Worm (Caenorhabditis elegans) whole organism, L1 larva: ENCODE measurements around the gene rhi-1.

ENCODE experiments used
- C34B4.2 ChIP-seq: sonication (generic microtip); optimal IDR thresholded peaks from 2 replicates; lab custom pipeline; 2017; ENCODE audit warnings: mild to moderate bottlenecking, missing genetic modification characterization, missing compliant biosample characterization
- alr-1 ChIP-seq: fragments of 200-800 bp; sonication (Bioruptor generic); optimal IDR thresholded peaks from 2 replicates; lab custom pipeline; 2018; ENCODE audit warnings: borderline replicate concordance, mild to moderate bottlenecking, missing genetic modification characterization, missing compliant biosample characterization
- blmp-1 ChIP-seq: fragments of 150-350 bp; optimal IDR thresholded peaks from 2 replicates; lab custom pipeline; 2014; ENCODE audit warnings: missing biosample characterization, missing genetic modification characterization
- ceh-82 ChIP-seq, 3 experiments: fragments of 150-350 bp in 1 of 3; sonication (generic microtip) in 2 of 3; optimal IDR thresholded peaks; 2 replicates each; lab custom pipeline; 2014 to 2017; ENCODE audit warnings: missing biosample characterization in 3 of 3, missing genetic modification characterization in 3 of 3
- dsc-1 ChIP-seq: sonication (generic microtip); optimal IDR thresholded peaks from 2 replicates; lab custom pipeline; 2016; ENCODE audit warnings: mild to moderate bottlenecking, missing genetic modification characterization, missing compliant biosample characterization
- efl-1 ChIP-seq, 4 experiments: fragments of 150-350 bp; optimal IDR thresholded peaks in 3 of 4; peaks in 1 of 4; 1 replicate in 1 of 4; 2 replicates in 3 of 4; lab custom pipeline; 2014; ENCODE audit warnings: missing biosample characterization in 2 of 4, missing genetic modification characterization in 2 of 4, missing genetic modification reagents in 2 of 4
- elt-2 ChIP-seq: sonication (generic microtip); optimal IDR thresholded peaks from 2 replicates; lab custom pipeline; 2016; ENCODE audit warnings: missing genetic modification characterization, mild to moderate bottlenecking, inconsistent platforms, missing compliant biosample characterization, missing genetic modification reagents
- fkh-10 ChIP-seq: sonication (generic microtip); optimal IDR thresholded peaks from 2 replicates; lab custom pipeline; 2017; ENCODE audit warnings: missing biosample characterization, missing genetic modification reagents, missing genetic modification characterization
- fkh-4 ChIP-seq: sonication (generic microtip); optimal IDR thresholded peaks from 2 replicates; lab custom pipeline; 2016; ENCODE audit warnings: missing compliant biosample characterization, missing genetic modification characterization, borderline replicate concordance
- fkh-8 ChIP-seq: sonication (generic microtip); optimal IDR thresholded peaks from 2 replicates; lab custom pipeline; 2016; ENCODE audit warnings: mild to moderate bottlenecking, missing genetic modification characterization, missing compliant biosample characterization
- grh-1 ChIP-seq: fragments of 200-800 bp; sonication (Bioruptor generic); IDR thresholded peaks from 2 replicates; pipeline ENCODE4 v1.3.6; 2022; ENCODE audit warnings: missing genetic modification reagents, missing genetic modification characterization, missing compliant biosample characterization
- hlh-17 ChIP-seq: fragments of 200-800 bp; sonication (Bioruptor generic); optimal IDR thresholded peaks from 2 replicates; lab custom pipeline; 2018; ENCODE audit warnings: missing genetic modification characterization, mild to moderate bottlenecking, missing compliant biosample characterization, moderate library complexity, borderline replicate concordance
- isw-1 ChIP-seq: fragments of 200-800 bp; sonication (Bioruptor generic); IDR thresholded peaks from 2 replicates; pipeline ENCODE4 v1.3.6; 2022; ENCODE audit warnings: missing genetic modification characterization, missing compliant biosample characterization
- lin-14 ChIP-seq: fragments of 200-800 bp; sonication (Bioruptor generic); optimal IDR thresholded peaks from 2 replicates; lab custom pipeline; 2018; ENCODE audit warnings: mild to moderate bottlenecking, missing genetic modification characterization, moderate library complexity, missing compliant biosample characterization
- lin-35 ChIP-seq, 2 experiments: fragments of 150-350 bp; optimal IDR thresholded peaks; 2 replicates each; lab custom pipeline; 2014; ENCODE audit warnings: missing biosample characterization in 2 of 2, missing genetic modification characterization in 2 of 2, missing genetic modification reagents in 2 of 2
- lsy-2 ChIP-seq, 2 experiments: fragments of 150-350 bp; optimal IDR thresholded peaks; 2 replicates each; lab custom pipeline; 2014; ENCODE audit warnings: missing biosample characterization in 2 of 2, missing genetic modification characterization in 2 of 2
- mdl-1 ChIP-seq, 2 experiments: fragments of 150-350 bp; optimal IDR thresholded peaks; 2 replicates each; lab custom pipeline; 2014 to 2017; ENCODE audit warnings: missing biosample characterization in 2 of 2, missing genetic modification characterization in 2 of 2, inconsistent platforms in 1 of 2
- nhr-11 ChIP-seq: fragments of 150-350 bp; optimal IDR thresholded peaks from 2 replicates; lab custom pipeline; 2014; ENCODE audit warnings: missing biosample characterization, missing genetic modification characterization
- nhr-12 ChIP-seq: sonication (generic microtip); optimal IDR thresholded peaks from 2 replicates; lab custom pipeline; 2017; ENCODE audit warnings: missing biosample characterization, missing genetic modification characterization
- nhr-19 ChIP-seq: fragments of 200-800 bp; sonication (Bioruptor generic); conservative IDR thresholded peaks from 2 replicates; pipeline ENCODE4 v1.3.6; 2022; ENCODE audit warnings: missing genetic modification characterization, missing compliant biosample characterization
- nhr-71 ChIP-seq: sonication (generic microtip); optimal IDR thresholded peaks from 2 replicates; lab custom pipeline; 2016; ENCODE audit warnings: mild to moderate bottlenecking, missing genetic modification characterization, moderate library complexity, missing compliant biosample characterization
- nhr-76 ChIP-seq: sonication (generic microtip); optimal IDR thresholded peaks from 2 replicates; lab custom pipeline; 2017; ENCODE audit warnings: missing biosample characterization, missing genetic modification characterization
- nhr-85 ChIP-seq: sonication (generic microtip); peaks from one replicate; lab custom pipeline; 2016; ENCODE audit warnings: missing genetic modification characterization, inconsistent platforms, missing compliant biosample characterization
- snpc-4 ChIP-seq: fragments of 150-350 bp; optimal IDR thresholded peaks from 2 replicates; lab custom pipeline; 2014; ENCODE audit warnings: missing biosample characterization, missing genetic modification characterization
- snu-23 ChIP-seq: sonication (generic microtip); optimal IDR thresholded peaks from 2 replicates; lab custom pipeline; 2016; ENCODE audit warnings: missing genetic modification characterization, missing compliant biosample characterization
- sptf-1 ChIP-seq: fragments of 150-350 bp; optimal IDR thresholded peaks from 2 replicates; lab custom pipeline; 2014; ENCODE audit warnings: missing biosample characterization, missing genetic modification characterization
- unc-30 ChIP-seq: sonication (generic microtip); optimal IDR thresholded peaks from 2 replicates; lab custom pipeline; 2017; ENCODE audit warnings: missing biosample characterization, missing genetic modification characterization

The rhi-1 gene

ce11 chrX:4553033-4553432, 44.7 kb downstream of the rhi-1 start:
- TF ChIP-seq nhr-12 (tag; lab: Kevin White, UChicago) (no peak), dsc-1 (no peak), nhr-19 (GFP tag; lab: Robert Waterston, UW) (no peak), hlh-17 (GFP tag; lab: Kevin White, UChicago) (no peak), elt-2 (no peak), lin-14 (GFP tag; lab: Kevin White, UChicago) (no peak), alr-1 (tag; lab: Kevin White, UChicago) (no peak)

DNA sequence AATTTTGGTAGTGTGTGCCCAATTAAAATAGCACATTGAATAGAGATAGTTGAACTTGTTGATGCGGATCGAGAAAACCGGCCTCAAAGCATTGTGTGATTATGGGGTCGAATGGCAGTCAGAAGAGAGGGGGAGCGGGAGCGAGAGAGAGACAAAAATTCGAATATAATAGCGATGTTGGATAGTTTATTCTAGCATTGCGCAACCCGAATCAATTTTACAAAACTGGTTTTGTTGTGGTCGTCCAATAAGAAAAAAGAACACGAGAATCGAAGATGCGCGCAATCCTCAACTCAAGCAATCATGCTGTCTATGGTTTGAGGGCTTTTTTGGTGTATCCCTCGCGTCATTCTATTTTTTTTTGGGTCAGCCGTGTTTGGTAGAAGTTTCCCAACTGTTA, 45.2 kb downstream of the rhi-1 start:
- TF ChIP-seq dsc-1 (no peak), efl-1 (optimal IDR thresholded peaks at IDR 0.05; lab: Kevin White, UChicago) (no peak), efl-1 (GFP tag; optimal IDR thresholded peaks at IDR 0.05 in 1 of 2; lab: Kevin White, UChicago) (peak in 1 of 2 experiments; percentile 32), ceh-82 (tag; optimal IDR thresholded peaks at IDR 0.05; lab: Kevin White, UChicago) (no peak), fkh-8 (no peak), nhr-71 (tag; lab: Kevin White, UChicago) (peak; percentile 27), unc-30 (tag; lab: Kevin White, UChicago) (no peak), nhr-85 (peak; percentile 88), snu-23 (GFP tag; lab: Kevin White, UChicago) (peak; percentile 17), blmp-1 (peak; percentile 32), lin-35 (GFP tag; optimal IDR thresholded peaks at IDR 0.05; lab: Kevin White, UChicago) (peak in 1 of 2 experiments; percentile 40), grh-1 (GFP tag; lab: Robert Waterston, UW) (peak; percentile 87), lsy-2 (tag; optimal IDR thresholded peaks at IDR 0.05; lab: Kevin White, UChicago) (peak in 1 of 2 experiments; percentile 13), nhr-11 (no peak), mdl-1 (tag; optimal IDR thresholded peaks at IDR 0.05; lab: Kevin White, UChicago) (peak in 1 of 2 experiments; percentile 11), lin-14 (GFP tag; lab: Kevin White, UChicago) (peak; percentile 72)

ce11 chrX:4554385-4554784, 46.1 kb downstream of the rhi-1 start, which contains the start of gene ham-2:
ham-2 (plus strand) TSS chrX:4554685.
- TF ChIP-seq sptf-1 (tag; lab: Kevin White, UChicago), result no peak
- TF ChIP-seq snpc-4 (tag; lab: Kevin White, UChicago), result no peak
- TF ChIP-seq fkh-4 (tag; lab: Kevin White, UChicago), result no peak
- TF ChIP-seq ceh-82 (tag; optimal IDR thresholded peaks at IDR 0.05; lab: Kevin White, UChicago), result no peak
- no peak for TF ChIP-seq C34B4.2 (tag; lab: Kevin White, UChicago)
- peak; percentile 68 for TF ChIP-seq nhr-85
- TF ChIP-seq blmp-1, result no peak
- TF ChIP-seq nhr-76, result no peak
- no peak for TF ChIP-seq fkh-10 (GFP tag; lab: Kevin White, UChicago)

DNA sequence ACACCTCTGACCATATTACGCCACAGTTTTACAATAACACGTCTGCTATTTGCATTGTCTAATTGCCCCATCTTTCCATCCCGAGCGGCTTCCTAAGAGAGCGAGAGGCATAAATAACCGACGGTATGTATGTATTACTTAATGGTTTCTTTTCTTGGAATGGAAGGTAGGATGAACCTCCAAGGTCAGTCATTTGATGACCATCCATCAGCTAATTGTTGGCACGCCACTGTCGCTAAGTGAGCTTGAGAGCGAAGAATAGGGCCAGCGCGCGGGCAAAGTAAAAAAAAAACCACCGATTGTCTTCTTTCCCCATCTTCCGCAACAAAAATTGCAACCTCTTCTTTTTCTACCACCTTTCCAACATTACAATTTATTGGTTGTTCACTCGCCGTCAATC, 47.7 kb downstream of the rhi-1 start:
- TF ChIP-seq isw-1 (GFP tag; lab: Robert Waterston, UW) (no peak), blmp-1 (peak; percentile 43), nhr-85 (peak; percentile 81), lin-14 (GFP tag; lab: Kevin White, UChicago) (peak; percentile 37)
